Fruit fly (Drosophila melanogaster) whole organism, pupa: ENCODE measurements around the gene lmgA.
A peak's percentile ranks its signal among the peaks of the same experiment; 100 is the strongest.

Experiments
- CG15710 ChIP-seq: fragments of 200-800 bp; sonication (Bioruptor generic); optimal IDR thresholded peaks from 2 replicates; lab custom pipeline; 2018; ENCODE audit warnings: missing biosample characterization, mild to moderate bottlenecking, missing genetic modification characterization, moderate library complexity
- CG9948 ChIP-seq: fragments of 200-800 bp; sonication (Bioruptor generic); optimal IDR thresholded peaks from 2 replicates; lab custom pipeline; 2018; ENCODE audit warnings: missing biosample characterization, mild to moderate bottlenecking, missing genetic modification characterization, moderate library complexity
- D1 ChIP-seq: fragments of 200-800 bp; sonication (Bioruptor generic); optimal IDR thresholded peaks from 2 replicates; lab custom pipeline; 2018; ENCODE audit warnings: missing biosample characterization, mild to moderate bottlenecking, missing genetic modification characterization, moderate library complexity
- Ets98B ChIP-seq: fragments of 200-800 bp; sonication (Bioruptor generic); IDR thresholded peaks from 2 replicates; pipeline ENCODE4 v1.3.6; 2022; ENCODE audit warnings: missing biosample characterization, missing genetic modification characterization

- no peak for TF ChIP-seq Ets98B (GFP tag; lab: Robert Waterston, UW)
- no peak for TF ChIP-seq CG15710 (tag; lab: Kevin White, UChicago)
- no peak for TF ChIP-seq CG9948 (tag; lab: Kevin White, UChicago)
- peak; percentile 36 for TF ChIP-seq D1 (tag; lab: Kevin White, UChicago)
These were observed 14.7 kb upstream of the lmgA start for dm6 chr2L:8543102-8543501.
